Fruit fly (Drosophila melanogaster) whole organism, adult: ENCODE measurements around the gene Pxd.
A peak's percentile ranks its signal among the peaks of the same experiment; 100 is the strongest.

Experiments used
- CG11617 ChIP-seq: fragments of 200-800 bp; sonication (Bioruptor generic); optimal IDR thresholded peaks from 2 replicates; lab custom pipeline; 2017; ENCODE audit warnings: mild to moderate bottlenecking, missing biosample characterization, missing genetic modification reagents, missing genetic modification characterization
- CG12768 ChIP-seq: fragments of 200-800 bp; sonication (Bioruptor generic); optimal IDR thresholded peaks from 2 replicates; lab custom pipeline; 2017; ENCODE audit warnings: missing biosample characterization, missing genetic modification characterization, mild to moderate bottlenecking, moderate library complexity, missing genetic modification reagents
- CG14711 ChIP-seq: fragments of 200-800 bp; sonication (Bioruptor generic); optimal IDR thresholded peaks from 2 replicates; lab custom pipeline; 2018; ENCODE audit warnings: missing biosample characterization, mild to moderate bottlenecking, missing genetic modification characterization, moderate library complexity
- CG1620 ChIP-seq: fragments of 200-800 bp; sonication (Bioruptor generic); optimal IDR thresholded peaks from 2 replicates; lab custom pipeline; 2016; ENCODE audit warnings: missing biosample characterization, missing genetic modification characterization
- CG33017 ChIP-seq: fragments of 200-800 bp; sonication (Bioruptor generic); optimal IDR thresholded peaks from 2 replicates; lab custom pipeline; 2018; ENCODE audit warnings: missing biosample characterization, mild to moderate bottlenecking, missing genetic modification characterization, moderate library complexity
- CG5204 ChIP-seq: fragments of 200-800 bp; sonication (Bioruptor generic); optimal IDR thresholded peaks from 2 replicates; lab custom pipeline; 2016; ENCODE audit warnings: missing biosample characterization, missing genetic modification characterization
- CG7045 ChIP-seq: fragments of 200-800 bp; sonication (Bioruptor generic); optimal IDR thresholded peaks from 2 replicates; lab custom pipeline; 2017; ENCODE audit warnings: missing biosample characterization, mild to moderate bottlenecking, missing genetic modification characterization
- CG7101 ChIP-seq: fragments of 200-800 bp; sonication (Bioruptor generic); optimal IDR thresholded peaks from 2 replicates; lab custom pipeline; 2018; ENCODE audit warnings: missing biosample characterization, mild to moderate bottlenecking, missing genetic modification characterization, moderate library complexity
- Clk ChIP-seq: fragments of 200-800 bp; sonication (Bioruptor generic); optimal IDR thresholded peaks from 2 replicates; lab custom pipeline; 2017; ENCODE audit warnings: missing biosample characterization, missing genetic modification characterization
- Crg-1 ChIP-seq: fragments of 200-800 bp; sonication (Bioruptor generic); optimal IDR thresholded peaks from 2 replicates; lab custom pipeline; 2016; ENCODE audit warnings: missing biosample characterization, missing genetic modification characterization
- Hr96 ChIP-seq: fragments of 200-800 bp; sonication (Bioruptor generic); optimal IDR thresholded peaks from 2 replicates; lab custom pipeline; 2016; ENCODE audit warnings: missing biosample characterization, missing genetic modification characterization
- Mnt ChIP-seq: fragments of 200-800 bp; sonication (Bioruptor generic); optimal IDR thresholded peaks from 2 replicates; lab custom pipeline; 2016; ENCODE audit warnings: missing biosample characterization, mild to moderate bottlenecking, missing genetic modification characterization
- bab1 ChIP-seq: fragments of 200-800 bp; sonication (Bioruptor generic); optimal IDR thresholded peaks from 3 replicates; lab custom pipeline; 2019; ENCODE audit warnings: missing biosample characterization, mild to moderate bottlenecking, missing genetic modification characterization, moderate library complexity
- cic ChIP-seq: fragments of 200-800 bp; sonication (Bioruptor generic); optimal IDR thresholded peaks from 2 replicates; lab custom pipeline; 2017; ENCODE audit warnings: missing biosample characterization, mild to moderate bottlenecking, missing genetic modification characterization, moderate library complexity
- cnc ChIP-seq, 2 experiments: fragments of >200 bp; optimal IDR thresholded peaks; 2 replicates each; lab custom pipeline; 2017
- kay ChIP-seq: fragments of 200-800 bp; sonication (Bioruptor generic); peaks from one replicate; lab custom pipeline; 2016; ENCODE audit warnings: missing biosample characterization, missing genetic modification characterization, borderline replicate concordance
- ovo ChIP-seq: fragments of 200-800 bp; sonication (Bioruptor generic); optimal IDR thresholded peaks from 2 replicates; lab custom pipeline; 2016; ENCODE audit warnings: missing biosample characterization, missing genetic modification characterization
- pad ChIP-seq: fragments of 200-800 bp; sonication (Bioruptor generic); optimal IDR thresholded peaks from 3 replicates; lab custom pipeline; 2017; ENCODE audit warnings: missing biosample characterization, missing genetic modification characterization, mild to moderate bottlenecking, moderate library complexity, missing genetic modification reagents
- tj ChIP-seq: fragments of 200-800 bp; sonication (Bioruptor generic); optimal IDR thresholded peaks from 3 replicates; lab custom pipeline; 2017; ENCODE audit warnings: missing biosample characterization, mild to moderate bottlenecking, missing genetic modification characterization, moderate library complexity
- toe ChIP-seq: fragments of 200-800 bp; sonication (Bioruptor generic); optimal IDR thresholded peaks from 2 replicates; lab custom pipeline; 2016; ENCODE audit warnings: missing biosample characterization, missing genetic modification characterization

Pxd gene

dm6 chr3R:17002218-17003110 lies 11.9 kb upstream of the Pxd start, which contains the start of the genes Sf3a1 and Irc:
Gene Sf3a1 (minus strand): TSS chr3R:17002355.
Gene Irc (plus strand): TSS chr3R:17002875.
- peak; percentile 45 for TF ChIP-seq bab1
- peak; percentile 20 for TF ChIP-seq CG7101
- no peak for TF ChIP-seq cnc (optimal IDR thresholded peaks at IDR 0.05; lab: Kevin White, UChicago)
- no peak for TF ChIP-seq ovo (GFP tag; lab: Kevin White, UChicago)
- TF ChIP-seq Crg-1 (GFP tag; lab: Kevin White, UChicago) = peak; percentile 19
- no peak for TF ChIP-seq Clk (GFP tag; lab: Kevin White, UChicago)
- no peak for TF ChIP-seq CG11617 (GFP tag; lab: Kevin White, UChicago)
- TF ChIP-seq Hr96 (GFP tag; lab: Kevin White, UChicago) = peak; percentile 25
- no peak for TF ChIP-seq CG5204 (GFP tag; lab: Kevin White, UChicago)
- TF ChIP-seq CG33017 (tag; lab: Kevin White, UChicago) = no peak
- TF ChIP-seq CG12768 (GFP tag; lab: Kevin White, UChicago) = peak; percentile 73
- TF ChIP-seq kay = peak; percentile 94
- TF ChIP-seq CG1620 = peak; percentile 26
- peak; percentile 44 for TF ChIP-seq Mnt (GFP tag; lab: Kevin White, UChicago)
- no peak for TF ChIP-seq toe (GFP tag; lab: Kevin White, UChicago)
- peak; percentile 87 for TF ChIP-seq cic (GFP tag; lab: Kevin White, UChicago)

- no peak for TF ChIP-seq Mnt (GFP tag; lab: Kevin White, UChicago)
- TF ChIP-seq CG12768 (GFP tag; lab: Kevin White, UChicago) = no peak
- no peak for TF ChIP-seq CG7045
- no peak for TF ChIP-seq Clk (GFP tag; lab: Kevin White, UChicago)
- no peak for TF ChIP-seq toe (GFP tag; lab: Kevin White, UChicago)
- no peak for TF ChIP-seq Crg-1 (GFP tag; lab: Kevin White, UChicago)
- no peak for TF ChIP-seq cic (GFP tag; lab: Kevin White, UChicago)
- no peak for TF ChIP-seq CG11617 (GFP tag; lab: Kevin White, UChicago)
- no peak for TF ChIP-seq kay
- TF ChIP-seq tj (GFP tag; lab: Kevin White, UChicago) = no peak
- TF ChIP-seq bab1 = no peak
- TF ChIP-seq Hr96 (GFP tag; lab: Kevin White, UChicago) = no peak
Observed at dm6 chr3R:17003468-17003867, 10.9 kb upstream of the Pxd start.

dm6 chr3R:17007336-17007735 lies 7.0 kb upstream of the Pxd start:
- no peak for TF ChIP-seq Hr96 (GFP tag; lab: Kevin White, UChicago)
- TF ChIP-seq CG33017 (tag; lab: Kevin White, UChicago) = no peak
- no peak for TF ChIP-seq CG7045
- TF ChIP-seq cnc (optimal IDR thresholded peaks at IDR 0.05; lab: Kevin White, UChicago) = no peak
- no peak for TF ChIP-seq Crg-1 (GFP tag; lab: Kevin White, UChicago)
- TF ChIP-seq CG1620 = no peak
- no peak for TF ChIP-seq CG12768 (GFP tag; lab: Kevin White, UChicago)
- TF ChIP-seq Clk (GFP tag; lab: Kevin White, UChicago) = no peak
- TF ChIP-seq kay = no peak
- no peak for TF ChIP-seq CG5204 (GFP tag; lab: Kevin White, UChicago)
- TF ChIP-seq pad (GFP tag; lab: Kevin White, UChicago) = no peak
- TF ChIP-seq CG14711 (tag; lab: Kevin White, UChicago) = no peak
- no peak for TF ChIP-seq toe (GFP tag; lab: Kevin White, UChicago)

dm6 chr3R:17008018-17008674 lies 6.2 kb upstream of the Pxd start, which contains the start of gene CG8907:
Gene CG8907 (plus strand): TSS chr3R:17008269.
- no peak for TF ChIP-seq Clk (GFP tag; lab: Kevin White, UChicago)
- no peak for TF ChIP-seq CG11617 (GFP tag; lab: Kevin White, UChicago)
- TF ChIP-seq cnc (optimal IDR thresholded peaks at IDR 0.05; lab: Kevin White, UChicago) = no peak
- no peak for TF ChIP-seq CG33017 (tag; lab: Kevin White, UChicago)
- peak; percentile 46 for TF ChIP-seq kay
- TF ChIP-seq toe (GFP tag; lab: Kevin White, UChicago) = no peak
- peak; percentile 20 for TF ChIP-seq cic (GFP tag; lab: Kevin White, UChicago)

- TF ChIP-seq CG12768 (GFP tag; lab: Kevin White, UChicago) = no peak
- TF ChIP-seq pad (GFP tag; lab: Kevin White, UChicago) = no peak
- no peak for TF ChIP-seq cic (GFP tag; lab: Kevin White, UChicago)
- no peak for TF ChIP-seq Clk (GFP tag; lab: Kevin White, UChicago)
- TF ChIP-seq CG1620 = no peak
- no peak for TF ChIP-seq cnc (optimal IDR thresholded peaks at IDR 0.05; lab: Kevin White, UChicago)
- no peak for TF ChIP-seq bab1
- TF ChIP-seq CG33017 (tag; lab: Kevin White, UChicago) = no peak
- TF ChIP-seq CG7045 = no peak
- TF ChIP-seq tj (GFP tag; lab: Kevin White, UChicago) = no peak
- TF ChIP-seq Mnt (GFP tag; lab: Kevin White, UChicago) = no peak
- no peak for TF ChIP-seq CG5204 (GFP tag; lab: Kevin White, UChicago)
- TF ChIP-seq toe (GFP tag; lab: Kevin White, UChicago) = no peak
- no peak for TF ChIP-seq CG11617 (GFP tag; lab: Kevin White, UChicago)
- no peak for TF ChIP-seq Hr96 (GFP tag; lab: Kevin White, UChicago)
- TF ChIP-seq CG14711 (tag; lab: Kevin White, UChicago) = no peak
- TF ChIP-seq CG7101 = no peak
- no peak for TF ChIP-seq kay
- no peak for TF ChIP-seq ovo (GFP tag; lab: Kevin White, UChicago)
- TF ChIP-seq Crg-1 (GFP tag; lab: Kevin White, UChicago) = no peak
Observed at dm6 chr3R:17008675-17009022, 5.7 kb upstream of the Pxd start.
